Fruit fly (Drosophila melanogaster) whole organism, embryonic: Measurements from ENCODE around the gene Alg2.

Source experiments
- B-H2 ChIP-seq: fragments of 200-800 bp; sonication (Bioruptor generic); optimal IDR thresholded peaks from 2 replicates; lab custom pipeline; 2018; ENCODE audit warnings: missing biosample characterization, mild to moderate bottlenecking, missing genetic modification characterization
- BEAF-32 ChIP-seq: fragments of 200-800 bp; sonication (Bioruptor generic); optimal IDR thresholded peaks from 3 replicates; lab custom pipeline; 2017; ENCODE audit warnings: missing biosample characterization, missing genetic modification characterization, mild to moderate bottlenecking, moderate library complexity, missing genetic modification reagents
- CG10543 ChIP-seq: fragments of 200-800 bp; sonication (Bioruptor generic); optimal IDR thresholded peaks from 3 replicates; lab custom pipeline; 2017; ENCODE audit warnings: missing biosample characterization, mild to moderate bottlenecking, missing genetic modification characterization, moderate library complexity
- CG13296 ChIP-seq: fragments of 200-800 bp; sonication (Bioruptor generic); optimal IDR thresholded peaks from 3 replicates; lab custom pipeline; 2018; ENCODE audit warnings: missing biosample characterization, mild to moderate bottlenecking, missing genetic modification characterization
- CG13624 ChIP-seq: fragments of 200-800 bp; sonication (Bioruptor generic); optimal IDR thresholded peaks from 2 replicates; lab custom pipeline; 2016; ENCODE audit warnings: missing biosample characterization, missing genetic modification characterization
- CG16813 ChIP-seq: fragments of 200-800 bp; sonication (Bioruptor generic); IDR thresholded peaks from 3 replicates; pipeline ENCODE4 v1.3.6; 2022; ENCODE audit warnings: missing biosample characterization, missing genetic modification characterization; ENCODE audit not compliant: partially characterized antibody
- CG2199 ChIP-seq: fragments of 200-800 bp; sonication (Bioruptor generic); IDR thresholded peaks from 3 replicates; pipeline ENCODE4 v1.3.6; 2022; ENCODE audit warnings: missing biosample characterization, missing genetic modification characterization
- CG2678 ChIP-seq: fragments of 200-800 bp; sonication (Bioruptor generic); optimal IDR thresholded peaks from 3 replicates; lab custom pipeline; 2019; ENCODE audit warnings: missing biosample characterization, mild to moderate bottlenecking, missing genetic modification characterization, moderate library complexity
- CG30020 ChIP-seq: fragments of 200-800 bp; optimal IDR thresholded peaks from 2 replicates; lab custom pipeline; 2019; ENCODE audit warnings: missing biosample characterization, mild to moderate bottlenecking, missing genetic modification characterization, moderate library complexity
- CG32532 ChIP-seq: fragments of 200-800 bp; sonication (Bioruptor generic); IDR thresholded peaks from 2 replicates; pipeline ENCODE4 v1.3.6; 2022; ENCODE audit warnings: missing biosample characterization, missing genetic modification characterization
- CG32767 ChIP-seq: fragments of 200-800 bp; sonication (Bioruptor generic); IDR thresholded peaks from 2 replicates; pipeline ENCODE4 v1.3.6; 2022; ENCODE audit warnings: missing biosample characterization, missing genetic modification characterization
- CG34224 ChIP-seq: fragments of 200-800 bp; sonication (Bioruptor generic); IDR thresholded peaks from 3 replicates; pipeline ENCODE4 v1.3.6; 2022; ENCODE audit warnings: missing biosample characterization, missing genetic modification characterization; ENCODE audit not compliant: partially characterized antibody
- CG3838 ChIP-seq: fragments of 200-800 bp; sonication (Bioruptor generic); optimal IDR thresholded peaks from 3 replicates; lab custom pipeline; 2016; ENCODE audit warnings: missing biosample characterization, missing genetic modification characterization
- CG3847 ChIP-seq: fragments of 200-800 bp; sonication (Bioruptor generic); IDR thresholded peaks from 2 replicates; pipeline ENCODE4 v1.3.6; 2022; ENCODE audit warnings: missing biosample characterization, missing genetic modification characterization
- CG6272 ChIP-seq: fragments of 200-800 bp; sonication (Bioruptor generic); IDR thresholded peaks from 2 replicates; pipeline ENCODE4 v1.3.6; 2022; ENCODE audit warnings: missing biosample characterization, missing genetic modification characterization
- CG6813 ChIP-seq: fragments of 200-800 bp; sonication (Bioruptor generic); optimal IDR thresholded peaks from 2 replicates; lab custom pipeline; 2017; ENCODE audit warnings: missing biosample characterization, missing genetic modification characterization, mild to moderate bottlenecking, moderate library complexity, missing genetic modification reagents
- CG7372 ChIP-seq: fragments of 200-800 bp; sonication (Bioruptor generic); IDR thresholded peaks from 2 replicates; pipeline ENCODE4 v1.3.6; 2022; ENCODE audit warnings: missing biosample characterization, missing genetic modification characterization
- CG9727 ChIP-seq: fragments of 200-800 bp; sonication (Bioruptor generic); optimal IDR thresholded peaks from 3 replicates; lab custom pipeline; 2017; ENCODE audit warnings: missing biosample characterization, mild to moderate bottlenecking, missing genetic modification characterization
- Dek ChIP-seq: fragments of 200-800 bp; sonication (Bioruptor generic); optimal IDR thresholded peaks from 3 replicates; lab custom pipeline; 2019; ENCODE audit warnings: missing biosample characterization, mild to moderate bottlenecking, missing genetic modification characterization, moderate library complexity
- ERR ChIP-seq: fragments of 200-800 bp; sonication (Bioruptor generic); optimal IDR thresholded peaks from 2 replicates; lab custom pipeline; 2016; ENCODE audit warnings: missing biosample characterization, missing genetic modification characterization
- HHEX ChIP-seq: fragments of 200-800 bp; sonication (Bioruptor generic); optimal IDR thresholded peaks from 3 replicates; lab custom pipeline; 2017; ENCODE audit warnings: missing biosample characterization, mild to moderate bottlenecking, missing genetic modification characterization, missing genetic modification reagents
- HLH4C ChIP-seq: fragments of 200-800 bp; sonication (Bioruptor generic); IDR thresholded peaks from 3 replicates; pipeline ENCODE4 v1.3.6; 2022; ENCODE audit warnings: missing biosample characterization, missing genetic modification characterization; ENCODE audit not compliant: partially characterized antibody
- Jarid2 ChIP-seq: fragments of 200-800 bp; sonication (Bioruptor generic); optimal IDR thresholded peaks from 3 replicates; lab custom pipeline; 2017; ENCODE audit warnings: mild to moderate bottlenecking, missing biosample characterization, missing genetic modification reagents, missing genetic modification characterization
- Max ChIP-seq: fragments of 200-800 bp; sonication (Bioruptor generic); optimal IDR thresholded peaks from 2 replicates; lab custom pipeline; 2016; ENCODE audit warnings: missing biosample characterization, mild to moderate bottlenecking, missing genetic modification characterization
- Opbp ChIP-seq: fragments of 200-800 bp; sonication (Bioruptor generic); IDR thresholded peaks from 3 replicates; pipeline ENCODE4 v1.3.6; 2022; ENCODE audit warnings: missing biosample characterization, missing genetic modification characterization; ENCODE audit not compliant: partially characterized antibody
- Pdp1 ChIP-seq, 2 experiments: fragments of 200-800 bp; sonication (Bioruptor generic); optimal IDR thresholded peaks; 3 replicates each; lab custom pipeline; 2016; ENCODE audit warnings: missing biosample characterization in 2 of 2, missing genetic modification characterization in 2 of 2, mild to moderate bottlenecking in 1 of 2, moderate library complexity in 1 of 2
- Spps ChIP-seq: fragments of 200-800 bp; sonication (Bioruptor generic); optimal IDR thresholded peaks from 2 replicates; lab custom pipeline; 2018; ENCODE audit warnings: missing biosample characterization, mild to moderate bottlenecking, missing genetic modification characterization
- Sry-δ ChIP-seq: fragments of 200-800 bp; sonication (Bioruptor generic); optimal IDR thresholded peaks from 2 replicates; lab custom pipeline; 2016; ENCODE audit warnings: missing biosample characterization, missing genetic modification characterization
- Stat92E ChIP-seq, 3 experiments: fragments of >200 bp in 2 of 3; fragments of 200-800 bp in 1 of 3; sonication (Bioruptor generic) in 1 of 3; optimal IDR thresholded peaks; 2 replicates each; lab custom pipeline; 2017 to 2019; ENCODE audit warnings: missing biosample characterization in 3 of 3, missing genetic modification characterization in 3 of 3, mild to moderate bottlenecking in 1 of 3, moderate library complexity in 1 of 3
- az2 ChIP-seq: fragments of 200-800 bp; sonication (Bioruptor generic); optimal IDR thresholded peaks from 3 replicates; lab custom pipeline; 2016; ENCODE audit warnings: missing biosample characterization, missing genetic modification characterization
- ci ChIP-seq: fragments of 200-800 bp; sonication (Bioruptor generic); IDR thresholded peaks from 3 replicates; pipeline ENCODE4 v1.3.6; 2022; ENCODE audit warnings: missing biosample characterization, missing genetic modification characterization
- dpn ChIP-seq, 2 experiments: fragments of 200-800 bp; sonication (Bioruptor generic); optimal IDR thresholded peaks; 3 replicates each; lab custom pipeline; 2016; ENCODE audit warnings: missing biosample characterization in 2 of 2, missing genetic modification characterization in 2 of 2
- dysf ChIP-seq: fragments of 200-800 bp; sonication (Bioruptor generic); IDR thresholded peaks from 3 replicates; pipeline ENCODE4 v1.3.6; 2022; ENCODE audit warnings: missing biosample characterization, missing genetic modification characterization
- exex ChIP-seq: fragments of 200-800 bp; sonication (Bioruptor generic); optimal IDR thresholded peaks from 4 replicates; lab custom pipeline; 2018; ENCODE audit warnings: missing biosample characterization, mild to moderate bottlenecking, missing genetic modification characterization, moderate library complexity
- hbn ChIP-seq: fragments of 200-800 bp; sonication (Bioruptor generic); IDR thresholded peaks from 2 replicates; pipeline ENCODE4 v1.3.6; 2022; ENCODE audit warnings: missing biosample characterization, missing genetic modification characterization; ENCODE audit not compliant: partially characterized antibody
- mirr ChIP-seq: fragments of 200-800 bp; sonication (Bioruptor generic); optimal IDR thresholded peaks from 3 replicates; lab custom pipeline; 2018; ENCODE audit warnings: missing biosample characterization, mild to moderate bottlenecking, missing genetic modification characterization
- nerfin-2 ChIP-seq: fragments of 200-800 bp; sonication (Bioruptor generic); IDR thresholded peaks from 2 replicates; pipeline ENCODE4 v1.3.6; 2022; ENCODE audit warnings: missing biosample characterization, missing genetic modification characterization; ENCODE audit not compliant: partially characterized antibody
- oc ChIP-seq: fragments of 200-800 bp; sonication (Bioruptor generic); optimal IDR thresholded peaks from 2 replicates; lab custom pipeline; 2018; ENCODE audit warnings: missing biosample characterization, mild to moderate bottlenecking, missing genetic modification characterization, moderate library complexity
- pzg ChIP-seq: fragments of 200-800 bp; sonication (Bioruptor generic); optimal IDR thresholded peaks from 3 replicates; lab custom pipeline; 2018; ENCODE audit warnings: missing biosample characterization, mild to moderate bottlenecking, missing genetic modification characterization, moderate library complexity
- sim ChIP-seq: fragments of 200-800 bp; sonication (Bioruptor generic); IDR thresholded peaks from 2 replicates; pipeline ENCODE4 v1.3.6; 2022; ENCODE audit warnings: missing biosample characterization, missing genetic modification characterization
- sisA ChIP-seq: fragments of 200-800 bp; sonication (Bioruptor generic); IDR thresholded peaks from 2 replicates; pipeline ENCODE4 v1.3.6; 2022; ENCODE audit warnings: missing biosample characterization, missing genetic modification characterization
- so ChIP-seq: fragments of 200-800 bp; sonication (Bioruptor generic); IDR thresholded peaks from 3 replicates; pipeline ENCODE4 v1.3.6; 2022; ENCODE audit warnings: missing biosample characterization, missing genetic modification characterization
- sob ChIP-seq: fragments of 200-800 bp; sonication (Bioruptor generic); IDR thresholded peaks from 2 replicates; pipeline ENCODE4 v1.3.6; 2022; ENCODE audit warnings: missing biosample characterization, missing genetic modification characterization
- stc ChIP-seq: fragments of 200-800 bp; sonication (Bioruptor generic); IDR thresholded peaks from 2 replicates; pipeline ENCODE4 v1.3.6; 2022; ENCODE audit warnings: missing biosample characterization, missing genetic modification characterization
- stwl ChIP-seq: fragments of 200-800 bp; sonication (Bioruptor generic); optimal IDR thresholded peaks from 3 replicates; lab custom pipeline; 2018; ENCODE audit warnings: missing biosample characterization, mild to moderate bottlenecking, missing genetic modification characterization, moderate library complexity
- trem ChIP-seq: fragments of 200-800 bp; optimal IDR thresholded peaks from 3 replicates; lab custom pipeline; 2019; ENCODE audit warnings: missing biosample characterization, mild to moderate bottlenecking, missing genetic modification characterization, moderate library complexity
- tx ChIP-seq: fragments of 200-800 bp; sonication (Bioruptor generic); optimal IDR thresholded peaks from 2 replicates; lab custom pipeline; 2016; ENCODE audit warnings: missing biosample characterization, missing genetic modification characterization
- zen2 ChIP-seq: fragments of 200-800 bp; sonication (Bioruptor generic); IDR thresholded peaks from 3 replicates; pipeline ENCODE4 v1.3.6; 2022; ENCODE audit warnings: missing biosample characterization, missing genetic modification characterization; ENCODE audit not compliant: partially characterized antibody

Alg2 gene

dm6 chr3L:3164951-3165350 lies 21.3 kb downstream of the Alg2 start, which contains the start of gene CG32280 (continued):
- TF ChIP-seq Jarid2 (GFP tag; lab: Kevin White, UChicago), result no peak
- 0 out of 3 replicates have a peak, but pooled peaks have one; percentile 6 for TF ChIP-seq CG2199 (GFP tag; lab: Robert Waterston, UW)
- TF ChIP-seq B-H2 (GFP tag; lab: Kevin White, UChicago), result peak; percentile 20
- peak; percentile 91 for TF ChIP-seq pzg (GFP tag; lab: Kevin White, UChicago)
- peak; percentile 80 for TF ChIP-seq Sry-δ
- peak; percentile 35; the same call in 1 of the 3 replicates for TF ChIP-seq dysf (GFP tag; lab: Robert Waterston, UW)
- peak; percentile 87; the same call in 2 of the 3 replicates for TF ChIP-seq Opbp (GFP tag; lab: Robert Waterston, UW)
- peak; percentile 47 for TF ChIP-seq HHEX (GFP tag; lab: Kevin White, UChicago)
- peak; percentile 90 for TF ChIP-seq CG34224 (GFP tag; lab: Robert Waterston, UW)
- peak; percentile 41; the same call in 1 of the 2 replicates for TF ChIP-seq CG3847 (GFP tag; lab: Robert Waterston, UW)
- TF ChIP-seq mirr (GFP tag; lab: Kevin White, UChicago), result peak; percentile 0
- peak; percentile 10 for TF ChIP-seq CG10543
- peak; percentile 55 for TF ChIP-seq CG13296 (GFP tag; lab: Kevin White, UChicago)
- TF ChIP-seq nerfin-2, result peak; percentile 81
- peak; percentile 58; the same call in 1 of the 2 replicates for TF ChIP-seq sob
- TF ChIP-seq zen2 (GFP tag; lab: Robert Waterston, UW), result peak; percentile 92
- TF ChIP-seq CG6272 (GFP tag; lab: Robert Waterston, UW), result 0 out of 2 replicates have a peak, but pooled peaks have one; percentile 36
- peak; percentile 24 for TF ChIP-seq CG13624 (GFP tag; lab: Kevin White, UChicago)
- TF ChIP-seq Dek (tag; lab: Kevin White, UChicago), result no peak
- peak; percentile 59 for TF ChIP-seq trem (tag; lab: Kevin White, UChicago)
- TF ChIP-seq stc (GFP tag; lab: Robert Waterston, UW), result no peak
- TF ChIP-seq so (GFP tag; lab: Robert Waterston, UW), result 0 out of 3 replicates have a peak, but pooled peaks have one; percentile 32
- TF ChIP-seq CG6813 (GFP tag; lab: Kevin White, UChicago), result peak; percentile 29
- no peak for TF ChIP-seq CG7372 (GFP tag; lab: Robert Waterston, UW)
- peak; percentile 91 for TF ChIP-seq hbn (GFP tag; lab: Robert Waterston, UW)
- TF ChIP-seq CG2678 (tag; lab: Kevin White, UChicago), result no peak
- TF ChIP-seq CG16813 (GFP tag; lab: Robert Waterston, UW), result peak; percentile 82
- TF ChIP-seq Stat92E (GFP tag; optimal IDR thresholded peaks at IDR 0.05; lab: Kevin White, UChicago), result peak in 1 of 3 experiments; percentile 61
- peak; percentile 65 for TF ChIP-seq stwl (tag; lab: Kevin White, UChicago)
- TF ChIP-seq BEAF-32, result peak; percentile 85
- TF ChIP-seq CG9727 (GFP tag; lab: Kevin White, UChicago), result no peak
- TF ChIP-seq sisA, result no peak
- peak; percentile 5 for TF ChIP-seq ERR
- TF ChIP-seq CG3838 (GFP tag; lab: Kevin White, UChicago), result no peak
- peak; percentile 31 for TF ChIP-seq CG30020
- peak; percentile 86 for TF ChIP-seq HLH4C (GFP tag; lab: Robert Waterston, UW)
- peak in 1 of 2 experiments; percentile 49 for TF ChIP-seq Pdp1 (GFP tag; optimal IDR thresholded peaks at IDR 0.05; lab: Kevin White, UChicago)
- TF ChIP-seq CG32767 (GFP tag; lab: Robert Waterston, UW), result no peak
- TF ChIP-seq CG32532 (GFP tag; lab: Robert Waterston, UW), result peak; percentile 32; the same call in 1 of the 2 replicates
- no peak for TF ChIP-seq Spps
- TF ChIP-seq az2 (GFP tag; lab: Kevin White, UChicago), result peak; percentile 1
- 0 out of 2 replicates have a peak, but pooled peaks have one; percentile 19 for TF ChIP-seq sim
- TF ChIP-seq ci (GFP tag; lab: Robert Waterston, UW), result peak; percentile 68; the same call in 1 of the 3 replicates
- TF ChIP-seq Max (GFP tag; lab: Kevin White, UChicago), result peak; percentile 33
- TF ChIP-seq tx, result no peak
- TF ChIP-seq oc (tag; lab: Kevin White, UChicago), result no peak
- no peak for TF ChIP-seq exex
- peak; percentile 13 to 38 for TF ChIP-seq dpn (GFP tag; optimal IDR thresholded peaks at IDR 0.05; lab: Kevin White, UChicago)
